Worm (Caenorhabditis elegans) whole organism, L1 larva: ENCODE data around the gene C15C8.7.

Experiments
- F16B12.6 ChIP-seq: fragments of 150-350 bp; optimal IDR thresholded peaks from 2 replicates; lab custom pipeline; 2014; ENCODE audit warnings: missing biosample characterization, missing genetic modification characterization
- aly-2 ChIP-seq: fragments of 150-350 bp; optimal IDR thresholded peaks from 2 replicates; lab custom pipeline; 2014; ENCODE audit warnings: missing biosample characterization, missing genetic modification characterization
- ces-1 ChIP-seq: fragments of 150-350 bp; optimal IDR thresholded peaks from 2 replicates; lab custom pipeline; 2014; ENCODE audit warnings: missing biosample characterization, missing genetic modification reagents, missing genetic modification characterization
- dpl-1 ChIP-seq, 3 experiments: fragments of 150-350 bp in 2 of 3; sonication (generic microtip) in 1 of 3; optimal IDR thresholded peaks; 2 replicates each; lab custom pipeline; 2014 to 2017; ENCODE audit warnings: missing biosample characterization in 3 of 3, missing genetic modification characterization in 3 of 3, missing genetic modification reagents in 3 of 3
- grh-1 ChIP-seq: fragments of 200-800 bp; sonication (Bioruptor generic); IDR thresholded peaks from 2 replicates; pipeline ENCODE4 v1.3.6; 2022; ENCODE audit warnings: missing genetic modification reagents, missing genetic modification characterization, missing compliant biosample characterization
- lin-15B ChIP-seq: fragments of 150-350 bp; sonication (generic microtip); optimal IDR thresholded peaks from 3 replicates; lab custom pipeline; 2014; ENCODE audit warnings: missing biosample characterization, missing genetic modification characterization
- mdl-1 ChIP-seq, 2 experiments: fragments of 150-350 bp; optimal IDR thresholded peaks; 2 replicates each; lab custom pipeline; 2014 to 2017; ENCODE audit warnings: missing biosample characterization in 2 of 2, missing genetic modification characterization in 2 of 2, inconsistent platforms in 1 of 2
- nhr-237 ChIP-seq: fragments of 150-350 bp; optimal IDR thresholded peaks from 2 replicates; lab custom pipeline; 2014; ENCODE audit warnings: missing biosample characterization, missing genetic modification characterization
- nhr-28 ChIP-seq: fragments of 150-350 bp; optimal IDR thresholded peaks from 2 replicates; lab custom pipeline; 2014; ENCODE audit warnings: missing biosample characterization, missing genetic modification characterization
- nhr-84 ChIP-seq: sonication (generic microtip); optimal IDR thresholded peaks from 2 replicates; lab custom pipeline; 2017; ENCODE audit warnings: missing biosample characterization, missing genetic modification characterization
- pag-3 ChIP-seq: sonication (generic microtip); optimal IDR thresholded peaks from 2 replicates; lab custom pipeline; 2017; ENCODE audit warnings: missing genetic modification characterization, mild to moderate bottlenecking, missing compliant biosample characterization, antibody characterized with exemption, borderline replicate concordance; ENCODE audit not compliant: insufficient read depth
- sptf-1 ChIP-seq: fragments of 150-350 bp; optimal IDR thresholded peaks from 2 replicates; lab custom pipeline; 2014; ENCODE audit warnings: missing biosample characterization, missing genetic modification characterization
- tbx-2 ChIP-seq: sonication (generic microtip); optimal IDR thresholded peaks from 2 replicates; lab custom pipeline; 2016; ENCODE audit warnings: missing genetic modification characterization, missing compliant biosample characterization

- TF ChIP-seq lin-15B (no peak), nhr-237 (tag; lab: Kevin White, UChicago) (no peak), tbx-2 (tag; lab: Kevin White, UChicago) (no peak), aly-2 (tag; lab: Kevin White, UChicago) (no peak), sptf-1 (tag; lab: Kevin White, UChicago) (no peak), F16B12.6 (no peak), dpl-1 (GFP tag; optimal IDR thresholded peaks at IDR 0.05; lab: Kevin White, UChicago) (no peak), ces-1 (no peak), grh-1 (GFP tag; lab: Robert Waterston, UW) (no peak), nhr-84 (tag; lab: Kevin White, UChicago) (no peak), mdl-1 (tag; optimal IDR thresholded peaks at IDR 0.05; lab: Kevin White, UChicago) (no peak), pag-3 (no peak), nhr-28 (tag; lab: Kevin White, UChicago) (no peak)
Observed at ce11 chrV:12790188-12790587, 45.3 kb upstream of the C15C8.7 start, which contains the start of gene srbc-43.
